Worm (Caenorhabditis elegans): Measurements from ENCODE around the gene idpb-4.

The idpb-4 gene

ce11 chrII:8784235-8784928 lies 47.0 kb upstream of the idpb-4 start (continued):
- TF ChIP-seq nhr-42 (GFP tag; IDR thresholded peaks at IDR 0.05) (no peak), duxl-1 (tag; optimal IDR thresholded peaks at IDR 0.05; ENCODE audit: poor library complexity) (no peak), hif-1 (tag; optimal IDR thresholded peaks at IDR 0.05) (peak in 1 of 2 experiments; percentile 22)

- TF ChIP-seq egl-27 (tag; optimal IDR thresholded peaks at IDR 0.05) (no peak), unc-62 (GFP tag; optimal IDR thresholded peaks at IDR 0.05 in 1 of 2) (peak in 1 of 2 experiments; percentile 40), unc-62 (tag; optimal IDR thresholded peaks at IDR 0.05) (no peak), nhr-42 (GFP tag; IDR thresholded peaks at IDR 0.05) (no peak), saeg-2 (GFP tag; IDR thresholded peaks at IDR 0.05) (no peak), nhr-10 (tag; optimal IDR thresholded peaks at IDR 0.05) (no peak), mxl-3 (GFP tag; optimal IDR thresholded peaks at IDR 0.05) (peak; percentile 6)
Observed at ce11 chrII:8783451-8783967, 46.2 kb upstream of the idpb-4 start, which contains the start of gene sgn-1. Gene sgn-1, minus strand, starts transcription at chrII:8783670.

- no peak for TF ChIP-seq hlh-30 (tag; optimal IDR thresholded peaks at IDR 0.05; ENCODE audit: insufficient read depth)
- peak in 1 of 2 experiments; percentile 93 for TF ChIP-seq unc-62 (GFP tag; optimal IDR thresholded peaks at IDR 0.05 in 1 of 2)
- TF ChIP-seq unc-62 (tag; optimal IDR thresholded peaks at IDR 0.05) = no peak
Observed at ce11 chrII:8776504-8776903, 39.1 kb upstream of the idpb-4 start.

- TF ChIP-seq ztf-7 (tag; optimal IDR thresholded peaks at IDR 0.05) (no peak), R02D3.7 (tag; optimal IDR thresholded peaks at IDR 0.05) (no peak), aha-1 (tag) (no peak)
Observed at ce11 chrII:8770675-8771074, 33.3 kb upstream of the idpb-4 start, which contains the start of gene let-19. Gene let-19, plus strand, starts transcription at chrII:8770975.

ce11 chrII:8769375-8769774 lies 32.0 kb upstream of the idpb-4 start:
- TF ChIP-seq hmg-1.1 (GFP tag; IDR thresholded peaks at IDR 0.05) (peak; percentile 65), zfp-2 (tag; optimal IDR thresholded peaks at IDR 0.05) (no peak), daf-16 (GFP tag; optimal IDR thresholded peaks at IDR 0.05) (no peak), daf-16 (tag; optimal IDR thresholded peaks at IDR 0.05) (peak; percentile 11), lsy-2 (tag; optimal IDR thresholded peaks at IDR 0.05) (peak in 1 of 2 experiments; percentile 32), madf-9 (GFP tag; conservative IDR thresholded peaks at IDR 0.05) (0 out of 2 replicates have a peak, but pooled peaks have one; percentile 4), rbr-2 (tag; optimal IDR thresholded peaks at IDR 0.05) (peak; percentile 1), ceh-32 (tag; optimal IDR thresholded peaks at IDR 0.05; ENCODE audit: poor library complexity) (no peak), dmd-6 (GFP tag; IDR thresholded peaks at IDR 0.05) (peak; percentile 27; the same call in 1 of the 2 replicates), hlh-11 (tag; optimal IDR thresholded peaks at IDR 0.05) (peak; percentile 20), mes-2 (tag; optimal IDR thresholded peaks at IDR 0.05; ENCODE audit: poor library complexity, severe bottlenecking) (peak; percentile 54), mep-1 (tag; optimal IDR thresholded peaks at IDR 0.05) (peak; percentile 48), unc-62 (GFP tag; optimal IDR thresholded peaks at IDR 0.05 in 1 of 2) (peak in 1 of 2 experiments; percentile 57), unc-62 (tag; optimal IDR thresholded peaks at IDR 0.05) (no peak), hlh-30 (tag; optimal IDR thresholded peaks at IDR 0.05; ENCODE audit: insufficient read depth) (peak; percentile 30), ceh-28 (tag; optimal IDR thresholded peaks at IDR 0.05) (no peak), pqm-1 (tag; optimal IDR thresholded peaks at IDR 0.05) (peak; percentile 3), dve-1 (tag; optimal IDR thresholded peaks at IDR 0.05; ENCODE audit: insufficient read depth) (peak; percentile 25)

ce11 chrII:8766897-8767296 lies 29.5 kb upstream of the idpb-4 start, which contains the start of gene pah-1:
Gene pah-1, minus strand, starts transcription at chrII:8766997.
- TF ChIP-seq F10B5.3 (tag; optimal IDR thresholded peaks at IDR 0.05) (no peak), ceh-20 (GFP tag; IDR thresholded peaks at IDR 0.05) (no peak), hlh-11 (tag; optimal IDR thresholded peaks at IDR 0.05) (no peak), jun-1 (tag; optimal IDR thresholded peaks at IDR 0.05) (no peak), skn-1 (tag; optimal IDR thresholded peaks at IDR 0.05) (no peak), lin-39 (tag; optimal IDR thresholded peaks at IDR 0.05) (no peak), nhr-76 (tag; optimal IDR thresholded peaks at IDR 0.05) (no peak), nhr-10 (tag; optimal IDR thresholded peaks at IDR 0.05) (no peak), unc-39 (tag; optimal IDR thresholded peaks at IDR 0.05) (no peak), ceh-32 (tag; optimal IDR thresholded peaks at IDR 0.05; ENCODE audit: poor library complexity) (no peak), nhr-102 (tag; optimal IDR thresholded peaks at IDR 0.05) (no peak), egl-43 (GFP tag; IDR thresholded peaks at IDR 0.05) (no peak), ceh-44 (GFP tag; IDR thresholded peaks at IDR 0.05) (no peak), nhr-11 (tag; optimal IDR thresholded peaks at IDR 0.05) (no peak), ceh-82 (tag; optimal IDR thresholded peaks at IDR 0.05) (no peak), daf-8 (GFP tag; IDR thresholded peaks at IDR 0.05) (no peak)

Measured in whole organism, L4 larva.